Worm (Caenorhabditis elegans) whole organism, midembryonic: ENCODE measurements around the gene F32D8.15.

Experiments used
- cog-1 ChIP-seq: sonication (generic microtip); optimal IDR thresholded peaks from 2 replicates; lab custom pipeline; 2016; ENCODE audit warnings: missing genetic modification characterization, missing compliant biosample characterization
- flt-1 ChIP-seq: fragments of 200-800 bp; sonication (Bioruptor generic); IDR thresholded peaks from 2 replicates; pipeline ENCODE4 v1.3.6; 2022; ENCODE audit warnings: missing genetic modification characterization, missing compliant biosample characterization
- med-1 ChIP-seq: sonication (generic microtip); optimal IDR thresholded peaks from 2 replicates; lab custom pipeline; 2017; ENCODE audit warnings: missing genetic modification characterization, mild to moderate bottlenecking, missing compliant biosample characterization, antibody characterized with exemption, missing genetic modification reagents; ENCODE audit not compliant: insufficient read depth
- ref-1 ChIP-seq: fragments of 200-800 bp; sonication (Bioruptor generic); conservative IDR thresholded peaks from 2 replicates; pipeline ENCODE4 v1.3.6; 2022; ENCODE audit warnings: missing genetic modification reagents, missing genetic modification characterization, missing compliant biosample characterization

DNA sequence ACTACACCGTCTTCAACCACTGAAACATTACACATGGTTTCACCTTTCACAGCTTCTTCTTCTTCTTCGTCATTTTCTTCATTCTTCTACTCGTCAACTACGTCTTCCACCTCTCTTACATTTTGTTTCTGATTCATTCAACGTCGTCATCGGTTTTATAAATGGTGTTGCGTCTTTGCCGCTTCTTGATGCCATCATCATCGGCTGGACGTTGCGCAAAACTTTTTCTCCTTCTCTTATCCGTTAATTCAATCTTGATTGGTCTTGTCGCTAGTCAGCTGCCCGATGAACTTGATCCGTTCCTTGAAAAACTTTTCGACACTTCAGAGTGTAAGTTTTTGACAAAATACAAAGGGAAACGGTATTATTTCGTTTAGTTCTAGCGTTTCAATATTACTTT is 5.2 kb upstream of the F32D8.15 start:
- TF ChIP-seq med-1 (GFP tag; lab: Kevin White, UChicago): no peak
- TF ChIP-seq ref-1 (GFP tag; lab: Robert Waterston, UW): no peak
- TF ChIP-seq flt-1 (GFP tag; lab: Robert Waterston, UW): no peak
- no peak for TF ChIP-seq cog-1 (tag; lab: Kevin White, UChicago)
